Fruit fly (Drosophila melanogaster) whole organism, pupa: ENCODE measurements around the gene Wdr33.
A peak's percentile ranks its signal among the peaks of the same experiment; 100 is the strongest.

ENCODE experiments used
- CG10348 ChIP-seq: fragments of 200-800 bp; sonication (Bioruptor generic); IDR thresholded peaks from 2 replicates; pipeline ENCODE4 v1.3.6; 2022; ENCODE audit warnings: missing biosample characterization, missing genetic modification characterization
- CG12605 ChIP-seq: fragments of 200-800 bp; sonication (Bioruptor generic); IDR thresholded peaks from 2 replicates; pipeline ENCODE4 v1.3.6; 2022; ENCODE audit warnings: missing biosample characterization, missing genetic modification characterization
- CG13204 ChIP-seq: fragments of 200-800 bp; sonication (Bioruptor generic); optimal IDR thresholded peaks from 2 replicates; lab custom pipeline; 2018; ENCODE audit warnings: missing biosample characterization, mild to moderate bottlenecking, missing genetic modification characterization, moderate library complexity
- CG14655 ChIP-seq: fragments of 200-800 bp; sonication (Bioruptor generic); optimal IDR thresholded peaks from 3 replicates; lab custom pipeline; 2017; ENCODE audit warnings: mild to moderate bottlenecking, missing biosample characterization, missing genetic modification reagents, missing genetic modification characterization
- CG15710 ChIP-seq: fragments of 200-800 bp; sonication (Bioruptor generic); optimal IDR thresholded peaks from 2 replicates; lab custom pipeline; 2018; ENCODE audit warnings: missing biosample characterization, mild to moderate bottlenecking, missing genetic modification characterization, moderate library complexity
- CG17806 ChIP-seq: fragments of 200-800 bp; sonication (Bioruptor generic); optimal IDR thresholded peaks from 2 replicates; lab custom pipeline; 2018; ENCODE audit warnings: missing biosample characterization, mild to moderate bottlenecking, missing genetic modification characterization, moderate library complexity
- CG32121 ChIP-seq: fragments of 200-800 bp; sonication (Bioruptor generic); IDR thresholded peaks from 2 replicates; pipeline ENCODE4 v1.3.6; 2022; ENCODE audit warnings: missing biosample characterization, missing genetic modification characterization
- CG34367 ChIP-seq: fragments of 200-800 bp; sonication (Bioruptor generic); optimal IDR thresholded peaks from 2 replicates; lab custom pipeline; 2018; ENCODE audit warnings: missing biosample characterization, mild to moderate bottlenecking, missing genetic modification characterization
- CG4496 ChIP-seq: fragments of 200-800 bp; sonication (Bioruptor generic); IDR thresholded peaks from 3 replicates; pipeline ENCODE4 v1.3.6; 2022; ENCODE audit warnings: missing biosample characterization, missing genetic modification characterization
- CG8159 ChIP-seq: fragments of 200-800 bp; sonication (Bioruptor generic); optimal IDR thresholded peaks from 3 replicates; lab custom pipeline; 2018; ENCODE audit warnings: missing biosample characterization, mild to moderate bottlenecking, missing genetic modification characterization, moderate library complexity
- CG8301 ChIP-seq: fragments of 200-800 bp; sonication (Bioruptor generic); optimal IDR thresholded peaks from 2 replicates; lab custom pipeline; 2018; ENCODE audit warnings: missing biosample characterization, mild to moderate bottlenecking, missing genetic modification characterization
- CG9948 ChIP-seq: fragments of 200-800 bp; sonication (Bioruptor generic); optimal IDR thresholded peaks from 2 replicates; lab custom pipeline; 2018; ENCODE audit warnings: missing biosample characterization, mild to moderate bottlenecking, missing genetic modification characterization, moderate library complexity
- D1 ChIP-seq: fragments of 200-800 bp; sonication (Bioruptor generic); optimal IDR thresholded peaks from 2 replicates; lab custom pipeline; 2018; ENCODE audit warnings: missing biosample characterization, mild to moderate bottlenecking, missing genetic modification characterization, moderate library complexity
- EcR ChIP-seq: fragments of 200-800 bp; sonication (Bioruptor generic); optimal IDR thresholded peaks from 3 replicates; lab custom pipeline; 2019; ENCODE audit warnings: missing biosample characterization, missing genetic modification characterization, mild to moderate bottlenecking, moderate library complexity, missing genetic modification reagents
- Ets98B ChIP-seq: fragments of 200-800 bp; sonication (Bioruptor generic); IDR thresholded peaks from 2 replicates; pipeline ENCODE4 v1.3.6; 2022; ENCODE audit warnings: missing biosample characterization, missing genetic modification characterization
- Pif1A ChIP-seq: fragments of 200-800 bp; sonication (Bioruptor generic); optimal IDR thresholded peaks from 3 replicates; lab custom pipeline; 2016; ENCODE audit warnings: missing biosample characterization, missing genetic modification characterization
- Pif1B ChIP-seq: fragments of 200-800 bp; sonication (Bioruptor generic); optimal IDR thresholded peaks from 3 replicates; lab custom pipeline; 2016; ENCODE audit warnings: missing biosample characterization, missing genetic modification characterization
- Snoo ChIP-seq: fragments of 200-800 bp; sonication (Bioruptor generic); optimal IDR thresholded peaks from 3 replicates; lab custom pipeline; 2017; ENCODE audit warnings: missing biosample characterization, mild to moderate bottlenecking, missing genetic modification characterization, inconsistent platforms
- fd96Ca ChIP-seq: fragments of 200-800 bp; sonication (Bioruptor generic); IDR thresholded peaks from 3 replicates; pipeline ENCODE4 v1.3.6; 2022; ENCODE audit warnings: missing biosample characterization, missing genetic modification characterization
- gl ChIP-seq: fragments of 200-800 bp; sonication (Bioruptor generic); optimal IDR thresholded peaks from 2 replicates; lab custom pipeline; 2018; ENCODE audit warnings: missing biosample characterization, mild to moderate bottlenecking, missing genetic modification characterization
- rn ChIP-seq: fragments of 200-800 bp; sonication (Bioruptor generic); IDR thresholded peaks from 2 replicates; pipeline ENCODE4 v1.3.6; 2022; ENCODE audit warnings: missing biosample characterization, missing genetic modification characterization

Wdr33 gene

DNA sequence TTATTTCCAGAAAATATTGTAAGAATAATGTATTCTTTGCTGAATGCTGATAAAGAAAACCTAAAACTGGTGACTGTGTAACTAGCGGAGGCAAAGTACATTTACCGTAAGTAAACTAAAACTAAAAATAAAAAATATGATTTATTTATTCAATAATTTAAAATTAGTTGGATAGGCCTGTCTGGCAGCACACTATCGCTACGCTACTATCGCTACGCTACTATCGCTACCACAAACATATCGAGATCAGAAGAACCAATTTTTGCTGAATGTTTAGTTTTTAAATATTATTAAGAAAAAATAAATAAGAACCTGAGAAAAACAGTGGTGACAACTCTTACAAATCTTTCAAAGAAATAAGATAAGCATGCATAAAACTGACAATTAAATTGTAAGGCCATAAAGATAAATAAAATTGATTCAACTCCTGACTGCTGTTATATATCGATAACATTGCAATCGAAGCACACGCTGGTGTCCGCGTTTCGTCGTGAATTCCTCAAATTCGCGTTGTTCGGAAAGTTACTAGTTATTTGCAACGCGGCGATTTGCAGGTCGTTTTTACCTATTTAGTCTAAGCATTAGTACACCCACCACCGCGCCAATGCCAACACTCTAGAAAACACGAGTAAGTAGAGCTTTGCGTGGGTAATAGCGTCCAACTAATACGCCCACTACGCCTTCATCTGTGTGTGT is at the start of gene Wdr33:
Wdr33 (plus strand) TSS at position 438 of the 696 bp plus-strand sequence.
- peak; percentile 33 for TF ChIP-seq Snoo (tag; lab: Kevin White, UChicago)
- TF ChIP-seq CG14655 (GFP tag; lab: Kevin White, UChicago), result no peak
- TF ChIP-seq CG4496 (GFP tag; lab: Robert Waterston, UW), result peak; percentile 47; the same call in 2 of the 3 replicates
- TF ChIP-seq CG8159 (tag; lab: Kevin White, UChicago), result peak; percentile 37
- 0 out of 2 replicates have a peak, but pooled peaks have one; percentile 6 for TF ChIP-seq Ets98B
- TF ChIP-seq CG12605 (GFP tag; lab: Robert Waterston, UW), result no peak
- TF ChIP-seq CG17806 (tag; lab: Kevin White, UChicago), result peak; percentile 20
- TF ChIP-seq D1 (tag; lab: Kevin White, UChicago), result no peak
- TF ChIP-seq CG9948 (tag; lab: Kevin White, UChicago), result peak; percentile 45
- TF ChIP-seq CG15710, result peak; percentile 22

DNA sequence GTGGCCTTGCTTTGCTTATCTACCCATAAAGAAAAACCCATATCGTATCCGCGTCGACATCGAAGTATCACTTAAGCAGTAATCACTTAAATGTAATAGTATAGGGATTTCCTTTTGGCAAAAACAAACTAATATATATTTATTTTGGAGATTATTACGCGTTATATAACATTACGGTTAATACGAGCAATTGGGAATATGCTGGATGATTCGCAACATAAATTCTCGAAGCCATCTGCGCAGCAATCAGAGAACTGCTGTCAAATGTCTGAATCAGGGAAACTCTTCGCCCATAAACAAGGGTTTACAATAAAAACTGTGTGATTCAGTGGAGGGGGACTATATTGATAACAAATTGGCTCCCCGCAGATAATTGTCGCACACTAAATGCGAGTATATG is 49.8 kb upstream of the Wdr33 start:
- TF ChIP-seq rn (GFP tag; lab: Robert Waterston, UW), result no peak
- TF ChIP-seq, all 21 proteins: peak for 0

DNA sequence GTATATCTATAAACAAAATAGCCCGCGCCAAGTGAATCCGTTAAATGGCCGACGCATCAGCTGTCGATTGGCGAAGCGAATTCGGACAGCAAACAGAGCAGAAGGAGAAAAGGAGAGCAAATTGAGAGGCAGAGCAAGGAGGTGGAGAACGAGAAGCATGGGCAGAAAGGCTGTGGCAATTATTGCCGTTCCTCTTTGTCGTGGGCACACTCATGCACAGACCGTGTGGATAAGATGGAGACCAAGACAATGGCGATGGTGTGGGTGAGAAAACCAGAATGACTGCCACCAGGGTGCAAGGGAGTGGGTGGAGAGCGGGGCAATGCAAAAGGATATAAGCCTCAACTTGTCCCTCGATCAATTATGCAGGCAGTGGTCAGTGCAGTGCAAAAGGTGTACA is 49.3 kb upstream of the Wdr33 start:
- no peak for TF ChIP-seq CG9948 (tag; lab: Kevin White, UChicago)
- no peak for TF ChIP-seq CG14655 (GFP tag; lab: Kevin White, UChicago)
- peak; percentile 51 for TF ChIP-seq EcR (GFP tag; lab: Kevin White, UChicago)
- no peak for TF ChIP-seq Snoo (tag; lab: Kevin White, UChicago)

DNA sequence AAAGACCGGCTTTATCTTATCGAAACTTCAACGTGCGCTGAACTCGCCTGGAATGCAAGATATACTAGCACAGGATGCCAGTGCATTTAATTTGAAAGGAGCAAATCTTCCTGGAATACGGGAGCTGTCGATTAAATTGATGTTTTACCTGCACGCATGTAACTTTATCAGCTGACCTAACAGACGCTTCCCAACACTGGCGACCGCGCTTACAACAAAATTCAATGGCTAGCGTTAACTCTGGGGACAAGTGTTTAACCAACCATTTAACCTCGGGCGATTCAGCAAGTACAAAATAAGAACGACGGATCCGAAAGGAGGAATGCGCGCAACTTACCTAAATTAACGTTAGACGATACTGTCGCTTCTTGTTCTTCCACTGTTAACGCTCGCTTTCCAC is 48.7 kb upstream of the Wdr33 start:
- no peak for TF ChIP-seq CG8159 (tag; lab: Kevin White, UChicago)
- TF ChIP-seq fd96Ca, result no peak
- TF ChIP-seq Pif1A (GFP tag; lab: Kevin White, UChicago), result no peak
- TF ChIP-seq CG13204 (GFP tag; lab: Kevin White, UChicago), result no peak
- TF ChIP-seq CG14655 (GFP tag; lab: Kevin White, UChicago), result no peak
- no peak for TF ChIP-seq rn (GFP tag; lab: Robert Waterston, UW)
- no peak for TF ChIP-seq CG4496 (GFP tag; lab: Robert Waterston, UW)
- no peak for TF ChIP-seq D1 (tag; lab: Kevin White, UChicago)
- TF ChIP-seq gl (tag; lab: Kevin White, UChicago), result no peak
- TF ChIP-seq CG12605 (GFP tag; lab: Robert Waterston, UW), result no peak
- no peak for TF ChIP-seq CG34367 (tag; lab: Kevin White, UChicago)
- TF ChIP-seq CG10348 (GFP tag; lab: Robert Waterston, UW), result no peak
- no peak for TF ChIP-seq CG9948 (tag; lab: Kevin White, UChicago)
- TF ChIP-seq Pif1B, result no peak

DNA sequence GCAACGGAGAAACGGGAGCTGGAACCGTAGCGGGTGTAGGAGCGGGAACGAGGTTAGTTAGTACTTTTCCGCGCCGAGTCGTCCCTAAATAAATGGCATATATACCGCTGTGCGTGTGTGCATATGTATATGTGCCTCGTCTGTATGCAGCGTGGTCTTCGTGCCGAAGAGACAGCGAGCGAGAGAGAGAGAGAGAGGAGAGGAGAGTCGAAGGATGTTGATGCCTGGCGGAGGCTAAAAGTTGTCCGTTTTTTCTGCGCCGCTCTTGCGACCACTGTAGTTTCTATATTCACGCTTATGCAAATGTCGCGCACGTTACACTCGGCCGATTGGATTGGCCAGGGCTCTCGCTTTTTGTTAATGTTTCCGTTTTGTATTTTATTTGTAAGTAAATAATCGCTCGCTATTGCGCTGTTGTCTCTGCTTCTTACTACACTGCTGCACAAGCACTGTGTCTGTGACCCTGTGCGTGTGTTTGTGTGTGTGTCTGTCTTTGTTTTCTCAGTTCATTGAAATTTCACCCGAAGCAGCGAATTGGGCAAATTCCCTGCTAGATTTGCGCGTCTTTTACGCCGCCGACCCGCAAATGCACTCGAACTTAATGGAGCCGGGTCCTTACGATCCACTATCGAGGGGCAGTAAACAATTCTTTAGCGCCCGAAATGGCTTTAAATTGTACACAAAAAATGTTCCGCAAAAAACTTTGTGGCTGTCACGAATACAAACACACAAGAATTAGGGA is 47.9 kb upstream of the Wdr33 start, which contains the start of gene Rga:
Rga (minus strand) TSS at position 741 of the 742 bp plus-strand sequence.
- TF ChIP-seq CG10348 (GFP tag; lab: Robert Waterston, UW) (no peak), fd96Ca (no peak), CG12605 (GFP tag; lab: Robert Waterston, UW) (0 out of 2 replicates have a peak, but pooled peaks have one; percentile 24), CG17806 (tag; lab: Kevin White, UChicago) (no peak), EcR (GFP tag; lab: Kevin White, UChicago) (peak; percentile 85)

DNA sequence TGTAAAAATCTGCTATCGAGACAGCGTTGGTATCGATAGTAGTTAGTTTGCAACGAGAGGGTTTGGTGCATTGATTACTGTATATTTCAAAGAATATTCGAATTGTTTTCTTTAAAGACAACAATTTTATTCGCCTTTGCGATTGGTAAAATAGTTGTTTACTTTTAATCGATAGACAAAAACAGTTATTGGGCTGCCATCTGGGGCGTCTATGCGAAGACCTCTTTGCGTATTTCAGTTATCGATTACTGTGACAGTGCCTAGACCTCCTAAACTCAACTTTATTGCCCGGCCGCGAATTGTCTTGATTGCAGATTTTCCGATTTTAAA is 47.4 kb upstream of the Wdr33 start, which contains the start of gene Atu:
Atu (plus strand) TSS at position 245 of the 330 bp plus-strand sequence.
- TF ChIP-seq CG15710 (no peak), fd96Ca (no peak), CG17806 (tag; lab: Kevin White, UChicago) (no peak), CG8159 (tag; lab: Kevin White, UChicago) (no peak), CG8301 (no peak), CG13204 (GFP tag; lab: Kevin White, UChicago) (no peak), Snoo (tag; lab: Kevin White, UChicago) (no peak), rn (GFP tag; lab: Robert Waterston, UW) (no peak), CG32121 (GFP tag; lab: Robert Waterston, UW) (no peak)

DNA sequence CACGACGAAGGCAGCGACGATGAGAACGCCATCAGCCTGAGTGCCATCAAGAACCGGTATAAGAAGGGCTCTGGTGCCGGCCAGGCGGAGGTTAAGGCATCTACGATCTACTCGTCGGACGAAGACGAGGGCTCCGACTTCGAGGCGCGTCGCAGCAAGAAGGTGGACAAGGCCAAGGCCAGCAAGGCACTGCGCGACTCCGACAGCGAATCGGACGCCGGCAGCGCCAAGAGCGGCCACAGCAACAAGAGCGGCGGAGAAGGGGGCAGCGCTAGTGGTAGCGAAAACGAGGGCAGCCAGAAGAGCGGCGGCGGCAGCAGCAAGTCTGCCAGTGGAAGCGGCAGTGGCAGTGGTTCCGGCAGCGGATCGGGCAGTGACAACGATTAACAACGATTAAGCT is 45.0 kb upstream of the Wdr33 start:
- TF ChIP-seq EcR (GFP tag; lab: Kevin White, UChicago) (peak; percentile 85), CG8301 (no peak), CG13204 (GFP tag; lab: Kevin White, UChicago) (peak; percentile 79)
